Fruit fly (Drosophila melanogaster): ENCODE results near the gene Mical.

The Mical gene

DNA sequence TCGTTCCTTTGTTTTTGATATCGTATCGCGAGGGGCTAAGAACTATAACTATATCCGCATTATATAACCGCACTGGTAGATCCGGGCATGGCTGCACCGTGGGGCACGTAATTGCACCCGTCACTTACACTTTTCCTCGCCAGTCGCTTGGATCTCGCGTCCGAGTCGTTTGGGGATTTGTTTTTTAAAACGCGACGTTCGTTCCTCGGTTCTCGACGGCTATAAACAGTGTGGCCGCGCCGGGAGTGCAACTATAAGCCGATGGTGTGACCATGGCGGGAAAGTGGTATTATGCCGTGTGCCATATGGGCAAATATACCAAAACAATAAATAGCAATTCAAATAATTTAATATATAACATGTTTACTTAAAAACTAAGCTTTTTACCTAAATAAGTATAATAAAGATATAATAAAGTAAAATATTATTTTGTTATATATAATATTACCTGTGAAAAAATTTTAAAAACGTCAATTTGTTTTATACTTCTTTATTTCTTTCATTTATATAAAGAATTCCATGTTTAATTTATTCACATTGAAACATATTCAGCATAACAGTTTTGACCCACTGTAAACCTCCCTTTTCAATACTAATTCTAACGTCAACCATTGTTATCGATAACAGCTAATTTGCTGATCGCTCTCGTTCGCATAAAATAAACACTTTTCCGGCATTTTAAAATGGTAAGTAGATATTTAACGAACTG is at the start of gene Mical, which contains the start of gene CG3909:
Gene Mical, minus strand, starts transcription at position 232 of the 709 bp plus-strand sequence.
Gene CG3909, plus strand, starts transcription at position 607 of the 709 bp plus-strand sequence.
- TF ChIP-seq CG8301 (tag; optimal IDR thresholded peaks at IDR 0.05) (peak; percentile 61), CG14655 (GFP tag; optimal IDR thresholded peaks at IDR 0.05) (no peak), CG17806 (tag; optimal IDR thresholded peaks at IDR 0.05) (peak; percentile 76), CG13204 (GFP tag; optimal IDR thresholded peaks at IDR 0.05) (no peak), EcR (GFP tag; optimal IDR thresholded peaks at IDR 0.05) (peak; percentile 4), gl (tag; optimal IDR thresholded peaks at IDR 0.05) (no peak), rn (GFP tag; IDR thresholded peaks at IDR 0.05) (peak; percentile 76), CG4496 (GFP tag; IDR thresholded peaks at IDR 0.05) (peak; percentile 89), CG8159 (tag; optimal IDR thresholded peaks at IDR 0.05) (peak; percentile 83), D1 (tag; optimal IDR thresholded peaks at IDR 0.05) (peak; percentile 77), Pif1B (GFP tag; optimal IDR thresholded peaks at IDR 0.05) (peak; percentile 55), CG10348 (GFP tag; IDR thresholded peaks at IDR 0.05) (no peak), CG12605 (GFP tag; IDR thresholded peaks at IDR 0.05) (peak; percentile 86), CG15710 (tag; optimal IDR thresholded peaks at IDR 0.05) (peak; percentile 77), CG9948 (tag; optimal IDR thresholded peaks at IDR 0.05) (peak; percentile 78), CG32121 (GFP tag; IDR thresholded peaks at IDR 0.05) (peak; percentile 84), Snoo (tag; optimal IDR thresholded peaks at IDR 0.05) (peak; percentile 68), Pif1A (GFP tag; optimal IDR thresholded peaks at IDR 0.05) (no peak), CG34367 (tag; optimal IDR thresholded peaks at IDR 0.05) (peak; percentile 67), fd96Ca (GFP tag; IDR thresholded peaks at IDR 0.05) (no peak), Ets98B (GFP tag; IDR thresholded peaks at IDR 0.05) (peak; percentile 83)

- TF ChIP-seq CG32121 (GFP tag; IDR thresholded peaks at IDR 0.05) (no peak), CG9948 (tag; optimal IDR thresholded peaks at IDR 0.05) (no peak), CG4496 (GFP tag; IDR thresholded peaks at IDR 0.05) (no peak), CG13204 (GFP tag; optimal IDR thresholded peaks at IDR 0.05) (no peak), CG15710 (tag; optimal IDR thresholded peaks at IDR 0.05) (no peak), rn (GFP tag; IDR thresholded peaks at IDR 0.05) (no peak), CG12605 (GFP tag; IDR thresholded peaks at IDR 0.05) (no peak), CG10348 (GFP tag; IDR thresholded peaks at IDR 0.05) (no peak), CG34367 (tag; optimal IDR thresholded peaks at IDR 0.05) (no peak), Pif1A (GFP tag; optimal IDR thresholded peaks at IDR 0.05) (no peak), Pif1B (GFP tag; optimal IDR thresholded peaks at IDR 0.05) (no peak), D1 (tag; optimal IDR thresholded peaks at IDR 0.05) (no peak), Ets98B (GFP tag; IDR thresholded peaks at IDR 0.05) (no peak), fd96Ca (GFP tag; IDR thresholded peaks at IDR 0.05) (no peak), CG14655 (GFP tag; optimal IDR thresholded peaks at IDR 0.05) (no peak), CG17806 (tag; optimal IDR thresholded peaks at IDR 0.05) (no peak)
These were observed 48.8 kb upstream of the Mical start for dm6 chr3R:10091513-10091912.

dm6 chr3R:10090906-10091305 is 48.2 kb upstream of the Mical start:
- TF ChIP-seq CG9948 (tag; optimal IDR thresholded peaks at IDR 0.05) (no peak), CG4496 (GFP tag; IDR thresholded peaks at IDR 0.05) (peak; percentile 31; the same call in 1 of the 3 replicates)

DNA sequence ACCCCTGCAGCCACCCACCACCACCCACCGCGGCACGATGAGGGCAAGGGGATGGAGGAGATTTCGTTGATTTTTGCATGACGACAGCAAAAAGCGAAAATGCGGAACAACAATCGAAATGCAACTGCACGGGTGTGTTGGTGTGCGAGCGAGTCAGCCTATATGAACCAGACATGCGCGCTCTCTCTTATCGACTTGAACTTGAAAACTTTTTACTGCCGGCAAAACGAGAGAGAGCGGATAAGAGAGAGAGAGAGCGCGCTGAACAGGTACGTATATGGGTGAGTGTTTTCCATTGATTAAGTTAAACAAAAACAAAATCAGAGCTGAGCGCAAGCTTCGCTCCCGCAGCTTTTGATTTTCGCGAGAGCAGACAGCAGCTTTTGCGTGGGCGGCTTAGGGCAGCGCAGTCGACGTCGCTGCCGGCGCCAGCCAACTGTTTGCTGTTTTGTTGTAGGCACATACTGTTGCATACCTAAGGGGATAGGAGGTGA is 46.5 kb upstream of the Mical start:
- peak; percentile 54; the same call in 1 of the 3 replicates for TF ChIP-seq CG4496 (GFP tag; IDR thresholded peaks at IDR 0.05)
- TF ChIP-seq EcR (GFP tag; optimal IDR thresholded peaks at IDR 0.05): peak; percentile 84
- TF ChIP-seq Snoo (tag; optimal IDR thresholded peaks at IDR 0.05): peak; percentile 17
- peak; percentile 35; the same call in 1 of the 2 replicates for TF ChIP-seq Ets98B (GFP tag; IDR thresholded peaks at IDR 0.05)
- peak; percentile 23 for TF ChIP-seq Pif1B (GFP tag; optimal IDR thresholded peaks at IDR 0.05)
- TF ChIP-seq gl (tag; optimal IDR thresholded peaks at IDR 0.05): no peak
- no peak for TF ChIP-seq D1 (tag; optimal IDR thresholded peaks at IDR 0.05)

dm6 chr3R:10087206-10087927 is 44.7 kb upstream of the Mical start:
- peak; percentile 93 for TF ChIP-seq CG4496 (GFP tag; IDR thresholded peaks at IDR 0.05)
- peak; percentile 96 for TF ChIP-seq Pif1A (GFP tag; optimal IDR thresholded peaks at IDR 0.05)
- TF ChIP-seq gl (tag; optimal IDR thresholded peaks at IDR 0.05): peak; percentile 80
- peak; percentile 88 for TF ChIP-seq D1 (tag; optimal IDR thresholded peaks at IDR 0.05)
- peak; percentile 89 for TF ChIP-seq CG34367 (tag; optimal IDR thresholded peaks at IDR 0.05)
- TF ChIP-seq rn (GFP tag; IDR thresholded peaks at IDR 0.05): peak; percentile 90
- TF ChIP-seq CG15710 (tag; optimal IDR thresholded peaks at IDR 0.05): peak; percentile 89
- TF ChIP-seq EcR (GFP tag; optimal IDR thresholded peaks at IDR 0.05): peak; percentile 92
- peak; percentile 78 for TF ChIP-seq CG8301 (tag; optimal IDR thresholded peaks at IDR 0.05)
- TF ChIP-seq Pif1B (GFP tag; optimal IDR thresholded peaks at IDR 0.05): peak; percentile 90
- peak; percentile 93 for TF ChIP-seq fd96Ca (GFP tag; IDR thresholded peaks at IDR 0.05)
- peak; percentile 70 for TF ChIP-seq Snoo (tag; optimal IDR thresholded peaks at IDR 0.05)
- TF ChIP-seq Ets98B (GFP tag; IDR thresholded peaks at IDR 0.05): peak; percentile 81
- peak; percentile 85 for TF ChIP-seq CG32121 (GFP tag; IDR thresholded peaks at IDR 0.05)
- TF ChIP-seq CG9948 (tag; optimal IDR thresholded peaks at IDR 0.05): peak; percentile 91
- peak; percentile 77 for TF ChIP-seq CG12605 (GFP tag; IDR thresholded peaks at IDR 0.05)
- TF ChIP-seq CG17806 (tag; optimal IDR thresholded peaks at IDR 0.05): peak; percentile 91
- TF ChIP-seq CG10348 (GFP tag; IDR thresholded peaks at IDR 0.05): peak; percentile 41; the same call in 1 of the 2 replicates
- peak; percentile 89 for TF ChIP-seq CG8159 (tag; optimal IDR thresholded peaks at IDR 0.05)
- TF ChIP-seq CG13204 (GFP tag; optimal IDR thresholded peaks at IDR 0.05): peak; percentile 65
- TF ChIP-seq CG14655 (GFP tag; optimal IDR thresholded peaks at IDR 0.05): peak; percentile 83
